Worm (Caenorhabditis elegans) whole organism, L1 larva: ENCODE measurements around the gene sre-39.

Source experiments
- ama-1 ChIP-seq: fragments of 150-350 bp; optimal IDR thresholded peaks from 2 replicates; lab custom pipeline; 2014
- blmp-1 ChIP-seq: fragments of 150-350 bp; optimal IDR thresholded peaks from 2 replicates; lab custom pipeline; 2014; ENCODE audit warnings: missing biosample characterization, missing genetic modification characterization
- ceh-8 ChIP-seq: fragments of 200-800 bp; sonication (Bioruptor generic); optimal IDR thresholded peaks from 2 replicates; lab custom pipeline; 2018; ENCODE audit warnings: mild to moderate bottlenecking, missing genetic modification characterization, moderate library complexity, missing compliant biosample characterization
- ces-1 ChIP-seq: fragments of 150-350 bp; optimal IDR thresholded peaks from 2 replicates; lab custom pipeline; 2014; ENCODE audit warnings: missing biosample characterization, missing genetic modification reagents, missing genetic modification characterization
- dsc-1 ChIP-seq: sonication (generic microtip); optimal IDR thresholded peaks from 2 replicates; lab custom pipeline; 2016; ENCODE audit warnings: mild to moderate bottlenecking, missing genetic modification characterization, missing compliant biosample characterization
- efl-1 ChIP-seq, 4 experiments: fragments of 150-350 bp; optimal IDR thresholded peaks in 3 of 4; peaks in 1 of 4; 1 replicate in 1 of 4; 2 replicates in 3 of 4; lab custom pipeline; 2014; ENCODE audit warnings: missing biosample characterization in 2 of 4, missing genetic modification characterization in 2 of 4, missing genetic modification reagents in 2 of 4
- efl-3 ChIP-seq: fragments of 200-800 bp; sonication (Bioruptor generic); optimal IDR thresholded peaks from 2 replicates; lab custom pipeline; 2018; ENCODE audit warnings: mild to moderate bottlenecking, missing genetic modification characterization, missing compliant biosample characterization
- egl-13 ChIP-seq: sonication (generic microtip); optimal IDR thresholded peaks from 2 replicates; lab custom pipeline; 2016; ENCODE audit warnings: missing genotype, missing genetic modification reagents, missing genetic modification characterization, missing compliant biosample characterization
- elt-2 ChIP-seq: sonication (generic microtip); optimal IDR thresholded peaks from 2 replicates; lab custom pipeline; 2016; ENCODE audit warnings: missing genetic modification characterization, mild to moderate bottlenecking, inconsistent platforms, missing compliant biosample characterization, missing genetic modification reagents
- ets-5 ChIP-seq: fragments of 200-800 bp; sonication (Bioruptor generic); IDR thresholded peaks from 2 replicates; pipeline ENCODE4 v1.3.6; 2022; ENCODE audit warnings: missing genetic modification characterization, missing compliant biosample characterization
- fkh-4 ChIP-seq: sonication (generic microtip); optimal IDR thresholded peaks from 2 replicates; lab custom pipeline; 2016; ENCODE audit warnings: missing compliant biosample characterization, missing genetic modification characterization, borderline replicate concordance
- fos-1 ChIP-seq: fragments of 150-350 bp; optimal IDR thresholded peaks from 2 replicates; lab custom pipeline; 2014; ENCODE audit warnings: missing biosample characterization, missing genetic modification characterization
- irx-1 ChIP-seq: sonication (generic microtip); optimal IDR thresholded peaks from 2 replicates; lab custom pipeline; 2016; ENCODE audit warnings: missing genetic modification characterization, missing compliant biosample characterization
- lsy-2 ChIP-seq, 2 experiments: fragments of 150-350 bp; optimal IDR thresholded peaks; 2 replicates each; lab custom pipeline; 2014; ENCODE audit warnings: missing biosample characterization in 2 of 2, missing genetic modification characterization in 2 of 2
- mdl-1 ChIP-seq, 2 experiments: fragments of 150-350 bp; optimal IDR thresholded peaks; 2 replicates each; lab custom pipeline; 2014 to 2017; ENCODE audit warnings: missing biosample characterization in 2 of 2, missing genetic modification characterization in 2 of 2, inconsistent platforms in 1 of 2
- nhr-237 ChIP-seq: fragments of 150-350 bp; optimal IDR thresholded peaks from 2 replicates; lab custom pipeline; 2014; ENCODE audit warnings: missing biosample characterization, missing genetic modification characterization
- nhr-28 ChIP-seq: fragments of 150-350 bp; optimal IDR thresholded peaks from 2 replicates; lab custom pipeline; 2014; ENCODE audit warnings: missing biosample characterization, missing genetic modification characterization
- nhr-47 ChIP-seq: sonication (generic microtip); optimal IDR thresholded peaks from 2 replicates; lab custom pipeline; 2016; ENCODE audit warnings: mild to moderate bottlenecking, missing genetic modification characterization, moderate library complexity, missing compliant biosample characterization
- nhr-84 ChIP-seq: sonication (generic microtip); optimal IDR thresholded peaks from 2 replicates; lab custom pipeline; 2017; ENCODE audit warnings: missing biosample characterization, missing genetic modification characterization
- pax-3 ChIP-seq: fragments of 200-800 bp; sonication (Bioruptor generic); optimal IDR thresholded peaks from 2 replicates; lab custom pipeline; 2018; ENCODE audit warnings: mild to moderate bottlenecking, missing genetic modification characterization, moderate library complexity, missing compliant biosample characterization
- snu-23 ChIP-seq: sonication (generic microtip); optimal IDR thresholded peaks from 2 replicates; lab custom pipeline; 2016; ENCODE audit warnings: missing genetic modification characterization, missing compliant biosample characterization
- sup-37 ChIP-seq: fragments of 200-800 bp; sonication (Bioruptor generic); optimal IDR thresholded peaks from 2 replicates; lab custom pipeline; 2018; ENCODE audit warnings: mild to moderate bottlenecking, missing genetic modification characterization, missing compliant biosample characterization
- swsn-7 ChIP-seq: sonication (generic microtip); optimal IDR thresholded peaks from 2 replicates; lab custom pipeline; 2016; ENCODE audit warnings: missing genetic modification characterization, missing compliant biosample characterization
- tbx-2 ChIP-seq: sonication (generic microtip); optimal IDR thresholded peaks from 2 replicates; lab custom pipeline; 2016; ENCODE audit warnings: missing genetic modification characterization, missing compliant biosample characterization
- unc-62 ChIP-seq: fragments of 150-350 bp; optimal IDR thresholded peaks from 2 replicates; lab custom pipeline; 2014; ENCODE audit warnings: missing biosample characterization, missing genetic modification reagents, missing genetic modification characterization
- vab-15 ChIP-seq: sonication (generic microtip); optimal IDR thresholded peaks from 2 replicates; lab custom pipeline; 2017; ENCODE audit warnings: missing genotype, mild to moderate bottlenecking, missing genetic modification characterization, missing compliant biosample characterization
- ztf-4 ChIP-seq: fragments of 150-350 bp; optimal IDR thresholded peaks from 2 replicates; lab custom pipeline; 2014; ENCODE audit warnings: missing biosample characterization, missing genetic modification characterization

The sre-39 gene

ce11 chrII:4655834-4656233 is 31.2 kb upstream of the sre-39 start, which contains the start of gene fut-6:
Gene fut-6, minus strand, starts transcription at chrII:4655934.
- TF ChIP-seq ama-1 (lab: Kevin White, UChicago) = no peak
- TF ChIP-seq dsc-1 (tag; lab: Kevin White, UChicago) = no peak
- TF ChIP-seq nhr-47 = no peak

ce11 chrII:4657370-4657769 is 29.7 kb upstream of the sre-39 start:
- TF ChIP-seq efl-1 (optimal IDR thresholded peaks at IDR 0.05; lab: Kevin White, UChicago) = no peak
- TF ChIP-seq efl-1 (GFP tag; optimal IDR thresholded peaks at IDR 0.05 in 1 of 2; lab: Kevin White, UChicago) = peak in 1 of 2 experiments; percentile 2
- peak; percentile 80 for TF ChIP-seq elt-2
- no peak for TF ChIP-seq nhr-84

- TF ChIP-seq dsc-1 (tag; lab: Kevin White, UChicago) (peak; percentile 91), nhr-28 (tag; lab: Kevin White, UChicago) (no peak), fkh-4 (tag; lab: Kevin White, UChicago) (peak; percentile 67)
- TF ChIP-seq, all 84 proteins: peak for 2
Measured at ce11 chrII:4658245-4658644, 28.8 kb upstream of the sre-39 start.

- TF ChIP-seq irx-1 = no peak
- no peak for TF ChIP-seq egl-13 (tag; lab: Kevin White, UChicago)
- no peak for TF ChIP-seq mdl-1 (tag; optimal IDR thresholded peaks at IDR 0.05; lab: Kevin White, UChicago)
- no peak for TF ChIP-seq unc-62 (GFP tag; lab: Kevin White, UChicago)
- no peak for TF ChIP-seq ets-5 (GFP tag; lab: Robert Waterston, UW)
- no peak for TF ChIP-seq fos-1 (tag; lab: Kevin White, UChicago)
- no peak for TF ChIP-seq vab-15 (tag; lab: Kevin White, UChicago)
Measured at ce11 chrII:4661278-4661677, 25.8 kb upstream of the sre-39 start, which contains the start of gene T05A7.13. Gene T05A7.13, minus strand, starts transcription at chrII:4661378.

DNA sequence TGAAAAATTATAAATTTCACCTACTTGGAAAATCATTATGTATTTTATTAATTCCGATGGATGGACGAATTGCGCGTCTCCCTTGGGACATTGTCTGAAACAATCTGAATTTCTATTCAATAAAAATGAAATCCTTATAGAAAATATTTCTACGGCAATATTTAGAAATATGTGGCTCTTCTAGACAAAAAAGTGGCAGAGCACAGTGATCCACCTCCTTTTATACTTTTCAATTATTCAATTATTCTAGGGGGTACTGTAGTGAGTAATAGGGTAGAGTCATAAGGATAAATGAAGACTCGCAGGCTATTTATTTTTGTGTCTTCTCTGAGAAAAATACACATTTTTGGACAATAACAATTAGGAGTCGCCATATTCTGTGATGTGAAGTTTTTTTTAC is 23.9 kb upstream of the sre-39 start, which contains the start of gene T05A7.12:
Gene T05A7.12 (minus strand): TSS at position 101 of the 400 bp plus-strand sequence.
- TF ChIP-seq blmp-1 (tag; lab: Kevin White, UChicago) (no peak), ces-1 (GFP tag; lab: Kevin White, UChicago) (no peak), ceh-8 (GFP tag; lab: Kevin White, UChicago) (peak; percentile 56), unc-62 (GFP tag; lab: Kevin White, UChicago) (no peak)

- TF ChIP-seq lsy-2 (tag; optimal IDR thresholded peaks at IDR 0.05; lab: Kevin White, UChicago) = no peak
- TF ChIP-seq efl-1 (optimal IDR thresholded peaks at IDR 0.05; lab: Kevin White, UChicago) = no peak
- TF ChIP-seq efl-1 (GFP tag; optimal IDR thresholded peaks at IDR 0.05 in 1 of 2; lab: Kevin White, UChicago) = peak in 1 of 2 experiments; percentile 68
Measured at ce11 chrII:4665359-4665758, 21.7 kb upstream of the sre-39 start, which contains the start of gene T05A7.11. Gene T05A7.11, minus strand, starts transcription at chrII:4665459.

DNA sequence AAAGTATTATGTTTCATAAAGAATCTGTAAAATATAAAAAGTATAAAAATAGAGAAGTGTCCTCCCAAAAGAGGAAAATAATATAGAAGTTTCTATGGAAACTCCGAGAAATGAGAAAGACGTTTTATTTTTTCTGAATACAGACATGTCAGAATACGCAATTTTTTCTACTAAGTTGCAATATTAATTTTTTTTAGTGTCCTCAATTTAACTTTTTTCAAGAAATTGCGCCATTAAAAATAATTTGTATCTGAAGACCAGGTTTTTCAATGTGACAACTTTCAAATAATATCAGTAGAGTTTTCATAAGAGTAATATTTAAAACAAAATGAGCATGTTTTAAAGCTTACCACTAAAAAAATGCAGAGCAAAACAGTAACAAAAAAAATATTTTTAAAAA is 19.5 kb upstream of the sre-39 start, which contains the start of gene fut-5:
Gene fut-5 (minus strand): TSS at position 101 of the 400 bp plus-strand sequence.
- no peak for TF ChIP-seq sup-37 (GFP tag; lab: Kevin White, UChicago)
- no peak for TF ChIP-seq ztf-4 (tag; lab: Kevin White, UChicago)
- no peak for TF ChIP-seq tbx-2 (tag; lab: Kevin White, UChicago)
- TF ChIP-seq efl-3 (GFP tag; lab: Kevin White, UChicago) = no peak
- TF ChIP-seq pax-3 = no peak
- TF ChIP-seq snu-23 (GFP tag; lab: Kevin White, UChicago) = no peak
- no peak for TF ChIP-seq swsn-7 (tag; lab: Kevin White, UChicago)

- no peak for TF ChIP-seq nhr-237
- no peak for TF ChIP-seq ztf-4 (tag; lab: Kevin White, UChicago)
- TF ChIP-seq nhr-28 (tag; lab: Kevin White, UChicago) = no peak
- no peak for TF ChIP-seq irx-1
- TF ChIP-seq nhr-47 = no peak
- TF ChIP-seq nhr-84 = no peak
Measured at ce11 chrII:4671692-4672091, 15.3 kb upstream of the sre-39 start, which contains the start of gene T05A7.6. Gene T05A7.6, minus strand, starts transcription at chrII:4671792.
